Worm (Caenorhabditis elegans): Measurements from ENCODE around the gene ptr-4.

ce11 chrX:6087676-6088075 is 21.9 kb upstream of the ptr-4 start, which contains the start of gene C45B2.8:
- TF ChIP-seq mdl-1 (tag; optimal IDR thresholded peaks at IDR 0.05): no peak
- TF ChIP-seq nhr-11 (tag; optimal IDR thresholded peaks at IDR 0.05): no peak
- no peak for TF ChIP-seq skn-1 (tag; optimal IDR thresholded peaks at IDR 0.05)
- TF ChIP-seq nhr-77 (tag; optimal IDR thresholded peaks at IDR 0.05): no peak
- TF ChIP-seq nhr-28 (tag; optimal IDR thresholded peaks at IDR 0.05): no peak
- TF ChIP-seq elt-3 (tag; optimal IDR thresholded peaks at IDR 0.05): no peak
- no peak for TF ChIP-seq fkh-10 (GFP tag; optimal IDR thresholded peaks at IDR 0.05)
- no peak for TF ChIP-seq lin-39 (tag; optimal IDR thresholded peaks at IDR 0.05)
- no peak for TF ChIP-seq zag-1 (tag; optimal IDR thresholded peaks at IDR 0.05)
- TF ChIP-seq sea-2 (GFP tag; optimal IDR thresholded peaks at IDR 0.05): no peak
- no peak for TF ChIP-seq pha-4 (tag; optimal IDR thresholded peaks at IDR 0.05)
- TF ChIP-seq elt-1 (tag; optimal IDR thresholded peaks at IDR 0.05): no peak
- no peak for TF ChIP-seq pqm-1 (tag; optimal IDR thresholded peaks at IDR 0.05)
